Fruit fly (Drosophila melanogaster): ENCODE data around the gene BTBD9.
A peak's percentile ranks its signal among the peaks of the same experiment; 100 is the strongest.

Gene BTBD9

dm6 chrX:10806718-10807412 is 38.5 kb downstream of the BTBD9 start:
- TF ChIP-seq CG17801 (GFP tag; optimal IDR thresholded peaks at IDR 0.05; ENCODE audit: partially characterized antibody) = peak; percentile 67

dm6 chrX:10808684-10809083 is 40.3 kb downstream of the BTBD9 start:
- TF ChIP-seq CG17801 (GFP tag; optimal IDR thresholded peaks at IDR 0.05; ENCODE audit: partially characterized antibody) = no peak

dm6 chrX:10814113-10814512 is 45.8 kb downstream of the BTBD9 start:
- TF ChIP-seq CG17801 (GFP tag; optimal IDR thresholded peaks at IDR 0.05; ENCODE audit: partially characterized antibody) = no peak

dm6 chrX:10814832-10815372 is 46.6 kb downstream of the BTBD9 start:
- TF ChIP-seq CG17801 (GFP tag; optimal IDR thresholded peaks at IDR 0.05; ENCODE audit: partially characterized antibody) = no peak

- TF ChIP-seq CG17801 (GFP tag; optimal IDR thresholded peaks at IDR 0.05; ENCODE audit: partially characterized antibody) = peak; percentile 40
Measured at dm6 chrX:10815511-10816080, 47.3 kb downstream of the BTBD9 start.

dm6 chrX:10816856-10817255 is 48.5 kb downstream of the BTBD9 start:
- TF ChIP-seq CG17801 (GFP tag; optimal IDR thresholded peaks at IDR 0.05; ENCODE audit: partially characterized antibody) = no peak

dm6 chrX:10820741-10821140 is 52.4 kb downstream of the BTBD9 start:
- TF ChIP-seq CG17801 (GFP tag; optimal IDR thresholded peaks at IDR 0.05; ENCODE audit: partially characterized antibody) = no peak
